Worm (Caenorhabditis elegans) whole organism, L3 larva: ENCODE data around the gene B0218.5.

Experiments
- R02D3.7 ChIP-seq: fragments of 150-350 bp; optimal IDR thresholded peaks from 2 replicates; lab custom pipeline; 2014; ENCODE audit warnings: missing biosample characterization, missing genetic modification characterization
- ZK546.5 ChIP-seq: sonication (generic microtip); optimal IDR thresholded peaks from 2 replicates; lab custom pipeline; 2017; ENCODE audit warnings: missing biosample characterization, missing genetic modification characterization
- aly-2 ChIP-seq: fragments of 150-350 bp; optimal IDR thresholded peaks from 2 replicates; lab custom pipeline; 2014; ENCODE audit warnings: missing biosample characterization, missing genetic modification characterization
- ceh-16 ChIP-seq: sonication (generic microtip); optimal IDR thresholded peaks from 2 replicates; lab custom pipeline; 2017; ENCODE audit warnings: missing biosample characterization, missing genetic modification characterization
- ceh-28 ChIP-seq: fragments of 150-350 bp; optimal IDR thresholded peaks from 2 replicates; lab custom pipeline; 2014; ENCODE audit warnings: missing biosample characterization, missing genetic modification reagents, missing genetic modification characterization
- ceh-82 ChIP-seq: fragments of 150-350 bp; optimal IDR thresholded peaks from 2 replicates; lab custom pipeline; 2014; ENCODE audit warnings: missing biosample characterization, missing genetic modification characterization
- ceh-9 ChIP-seq: sonication (generic microtip); optimal IDR thresholded peaks from 2 replicates; lab custom pipeline; 2018; ENCODE audit warnings: missing biosample characterization, missing genetic modification characterization
- daf-12 ChIP-seq: fragments of 150-350 bp; optimal IDR thresholded peaks from 2 replicates; lab custom pipeline; 2014; ENCODE audit warnings: missing biosample characterization, missing genetic modification reagents, missing genetic modification characterization
- elt-1 ChIP-seq: fragments of 150-350 bp; optimal IDR thresholded peaks from 2 replicates; lab custom pipeline; 2014; ENCODE audit warnings: missing biosample characterization, missing genetic modification characterization
- elt-2 ChIP-seq: sonication (generic microtip); optimal IDR thresholded peaks from 2 replicates; lab custom pipeline; 2016; ENCODE audit warnings: missing genetic modification reagents, mild to moderate bottlenecking, missing genetic modification characterization, missing compliant biosample characterization
- elt-3 ChIP-seq, 3 experiments: fragments of 150-350 bp in 1 of 3; sonication (generic microtip) in 2 of 3; optimal IDR thresholded peaks; 2 replicates in 2 of 3; 4 replicates in 1 of 3; lab custom pipeline; 2014 to 2017; ENCODE audit warnings: missing biosample characterization in 3 of 3, missing genetic modification characterization in 3 of 3
- eor-1 ChIP-seq, 2 experiments: fragments of 150-350 bp; optimal IDR thresholded peaks; 2 replicates each; lab custom pipeline; 2014 to 2018; ENCODE audit warnings: missing biosample characterization in 2 of 2, missing genetic modification characterization in 2 of 2
- fkh-10 ChIP-seq: sonication (generic microtip); optimal IDR thresholded peaks from 2 replicates; lab custom pipeline; 2017; ENCODE audit warnings: missing biosample characterization, missing genetic modification reagents, missing genetic modification characterization
- fkh-2 ChIP-seq: fragments of 150-350 bp; optimal IDR thresholded peaks from 2 replicates; lab custom pipeline; 2014; ENCODE audit warnings: missing biosample characterization, missing genetic modification reagents, missing genetic modification characterization
- fos-1 ChIP-seq: fragments of 150-350 bp; optimal IDR thresholded peaks from 2 replicates; lab custom pipeline; 2014; ENCODE audit warnings: missing biosample characterization, missing genetic modification characterization
- hmg-11 ChIP-seq: sonication (generic microtip); optimal IDR thresholded peaks from 2 replicates; lab custom pipeline; 2016; ENCODE audit warnings: missing genetic modification characterization, missing compliant biosample characterization
- jun-1 ChIP-seq: fragments of 150-350 bp; optimal IDR thresholded peaks from 2 replicates; lab custom pipeline; 2014; ENCODE audit warnings: missing biosample characterization, missing genetic modification reagents, missing genetic modification characterization
- lin-15B ChIP-seq: fragments of 150-350 bp; optimal IDR thresholded peaks from 2 replicates; lab custom pipeline; 2014; ENCODE audit warnings: missing biosample characterization, missing genetic modification characterization
- lin-39 ChIP-seq: fragments of 150-350 bp; optimal IDR thresholded peaks from 2 replicates; lab custom pipeline; 2018; ENCODE audit warnings: missing biosample characterization, missing genetic modification reagents, missing genetic modification characterization
- mml-1 ChIP-seq: fragments of 150-350 bp; sonication (generic microtip); optimal IDR thresholded peaks from 3 replicates; lab custom pipeline; 2014; ENCODE audit warnings: missing biosample characterization, missing genetic modification characterization
- nfya-1 ChIP-seq: sonication (generic microtip); optimal IDR thresholded peaks from 2 replicates; lab custom pipeline; 2017; ENCODE audit warnings: missing genetic modification characterization, mild to moderate bottlenecking, missing compliant biosample characterization, antibody characterized with exemption, moderate library complexity; ENCODE audit not compliant: insufficient read depth
- nhr-11 ChIP-seq: fragments of 150-350 bp; optimal IDR thresholded peaks from 2 replicates; lab custom pipeline; 2014; ENCODE audit warnings: missing biosample characterization, missing genetic modification characterization
- nhr-23 ChIP-seq: fragments of 150-350 bp; optimal IDR thresholded peaks from 2 replicates; lab custom pipeline; 2014; ENCODE audit warnings: missing biosample characterization, missing genetic modification reagents, missing genetic modification characterization
- nhr-237 ChIP-seq: fragments of 150-350 bp; optimal IDR thresholded peaks from 2 replicates; lab custom pipeline; 2014; ENCODE audit warnings: missing biosample characterization, missing genetic modification characterization
- nhr-25 ChIP-seq: sonication (generic microtip); optimal IDR thresholded peaks from 2 replicates; lab custom pipeline; 2017; ENCODE audit warnings: missing biosample characterization, missing genetic modification characterization
- nhr-28 ChIP-seq: fragments of 150-350 bp; optimal IDR thresholded peaks from 2 replicates; lab custom pipeline; 2014; ENCODE audit warnings: missing biosample characterization, missing genetic modification characterization
- nhr-43 ChIP-seq: sonication (generic microtip); optimal IDR thresholded peaks from 2 replicates; lab custom pipeline; 2016; ENCODE audit warnings: mild to moderate bottlenecking, missing genetic modification characterization, missing compliant biosample characterization; ENCODE audit not compliant: poor library complexity, severe bottlenecking
- nhr-67 ChIP-seq: fragments of 150-350 bp; optimal IDR thresholded peaks from 2 replicates; lab custom pipeline; 2014; ENCODE audit warnings: missing biosample characterization, missing genetic modification characterization
- nhr-76 ChIP-seq: fragments of 150-350 bp; sonication (generic microtip); optimal IDR thresholded peaks from 5 replicates; lab custom pipeline; 2014; ENCODE audit warnings: missing biosample characterization, missing genetic modification characterization
- pha-4 ChIP-seq: fragments of 150-350 bp; optimal IDR thresholded peaks from 2 replicates; lab custom pipeline; 2014; ENCODE audit warnings: missing biosample characterization, missing genetic modification reagents, missing genetic modification characterization
- pqm-1 ChIP-seq: fragments of 150-350 bp; optimal IDR thresholded peaks from 2 replicates; lab custom pipeline; 2017; ENCODE audit warnings: missing biosample characterization, missing genetic modification characterization, inconsistent platforms
- sea-2 ChIP-seq: fragments of 150-350 bp; sonication (generic microtip); optimal IDR thresholded peaks from 4 replicates; lab custom pipeline; 2014; ENCODE audit warnings: missing biosample characterization, missing genetic modification reagents, missing genetic modification characterization
- skn-1 ChIP-seq: fragments of 150-350 bp; optimal IDR thresholded peaks from 2 replicates; lab custom pipeline; 2014; ENCODE audit warnings: missing biosample characterization, missing genetic modification characterization
- snpc-4 ChIP-seq: fragments of 150-350 bp; optimal IDR thresholded peaks from 2 replicates; lab custom pipeline; 2014; ENCODE audit warnings: missing biosample characterization, missing genetic modification characterization
- tbx-2 ChIP-seq: sonication (generic microtip); optimal IDR thresholded peaks from 2 replicates; lab custom pipeline; 2016; ENCODE audit warnings: mild to moderate bottlenecking, missing genetic modification characterization, missing compliant biosample characterization
- unc-39 ChIP-seq: sonication (generic microtip); optimal IDR thresholded peaks from 4 replicates; lab custom pipeline; 2017; ENCODE audit warnings: missing biosample characterization, missing genetic modification characterization
- unc-62 ChIP-seq: fragments of 150-350 bp; sonication (generic microtip); optimal IDR thresholded peaks from 4 replicates; lab custom pipeline; 2014; ENCODE audit warnings: missing biosample characterization, missing genetic modification reagents, missing genetic modification characterization
- zag-1 ChIP-seq: fragments of 150-350 bp; optimal IDR thresholded peaks from 2 replicates; lab custom pipeline; 2014; ENCODE audit warnings: missing biosample characterization, missing genetic modification characterization
- ztf-11 ChIP-seq: fragments of 150-350 bp; optimal IDR thresholded peaks from 2 replicates; lab custom pipeline; 2014; ENCODE audit warnings: missing biosample characterization, missing genetic modification characterization
- ztf-4 ChIP-seq: fragments of 150-350 bp; optimal IDR thresholded peaks from 2 replicates; lab custom pipeline; 2014; ENCODE audit warnings: missing biosample characterization, missing genetic modification characterization

Gene B0218.5

DNA sequence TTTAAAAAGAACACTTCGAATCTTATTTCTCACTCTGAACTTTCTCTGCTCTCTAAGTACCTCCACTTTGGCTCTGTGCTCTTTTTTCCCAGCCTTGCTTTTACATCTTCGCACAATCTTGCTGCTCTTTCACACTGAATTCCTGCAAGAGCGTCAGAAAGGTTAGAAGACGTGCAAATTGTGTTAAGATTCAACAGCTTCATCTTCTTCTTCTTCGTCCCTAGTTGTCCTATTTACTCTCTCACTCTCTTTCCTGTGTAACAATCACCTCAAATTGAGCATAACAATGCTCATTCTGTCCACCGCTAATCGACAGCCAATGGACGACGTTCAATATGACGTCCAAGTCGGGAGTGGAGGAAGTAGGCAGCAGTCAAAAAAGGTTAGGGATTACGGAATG is 24.3 kb upstream of the B0218.5 start:
- TF ChIP-seq nhr-67 (tag; lab: Kevin White, UChicago) (no peak), nfya-1 (tag; lab: Kevin White, UChicago) (peak; percentile 27), eor-1 (tag; optimal IDR thresholded peaks at IDR 0.05; lab: Kevin White, UChicago) (no peak), fkh-10 (GFP tag; lab: Kevin White, UChicago) (peak; percentile 80)

DNA sequence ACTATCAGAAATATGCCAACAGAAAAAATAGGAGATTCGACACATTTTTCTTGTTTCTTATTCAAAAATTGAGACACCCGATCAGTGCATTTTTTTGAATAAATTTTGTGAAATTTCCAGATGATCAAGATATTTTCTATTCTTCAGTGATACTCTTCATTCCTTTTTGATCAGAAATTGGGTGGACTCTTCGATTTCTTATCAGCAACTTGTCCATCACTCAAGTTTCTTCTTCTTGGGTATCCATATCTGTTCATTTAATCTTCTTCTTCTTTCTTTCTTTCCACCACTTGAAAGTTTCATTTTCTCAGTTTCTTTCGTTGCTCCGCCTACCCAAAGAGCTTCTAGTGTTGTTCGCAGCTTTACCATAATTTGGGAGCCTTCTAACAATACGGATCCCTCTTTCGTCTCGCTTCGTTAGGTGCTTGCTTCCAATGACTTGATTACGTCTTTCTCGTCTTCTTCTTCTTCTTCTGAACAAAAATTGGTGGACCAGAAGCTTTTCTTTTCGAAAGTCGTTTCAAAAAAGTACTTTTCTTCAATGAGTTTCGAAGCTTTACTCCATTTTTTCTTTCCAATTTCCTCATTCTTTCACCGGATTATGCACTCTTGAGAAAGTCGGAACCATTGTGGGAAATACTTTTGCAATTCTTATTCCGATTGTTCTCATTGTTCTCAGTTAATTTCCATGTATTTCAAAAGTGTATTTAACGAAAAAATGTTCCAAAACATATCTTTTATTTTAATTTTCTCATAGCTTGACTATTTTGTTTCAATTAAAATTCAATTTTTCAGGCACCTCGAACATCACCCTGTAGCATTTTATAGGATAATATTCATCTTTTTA is 18.8 kb upstream of the B0218.5 start, which contains the start of gene pct-1:
TSS of gene pct-1 (plus strand) at position 797 of the 847 bp plus-strand sequence.
- TF ChIP-seq lin-15B (tag; lab: Kevin White, UChicago) = no peak
- TF ChIP-seq elt-1 (tag; lab: Kevin White, UChicago) = peak; percentile 82
- no peak for TF ChIP-seq ceh-16 (tag; lab: Kevin White, UChicago)
- TF ChIP-seq pha-4 = no peak
- no peak for TF ChIP-seq hmg-11 (tag; lab: Kevin White, UChicago)
- TF ChIP-seq nhr-43 (tag; lab: Kevin White, UChicago) = no peak
- no peak for TF ChIP-seq nhr-11
- TF ChIP-seq aly-2 (tag; lab: Kevin White, UChicago) = no peak
- TF ChIP-seq, all 47 proteins: peak for 1

DNA sequence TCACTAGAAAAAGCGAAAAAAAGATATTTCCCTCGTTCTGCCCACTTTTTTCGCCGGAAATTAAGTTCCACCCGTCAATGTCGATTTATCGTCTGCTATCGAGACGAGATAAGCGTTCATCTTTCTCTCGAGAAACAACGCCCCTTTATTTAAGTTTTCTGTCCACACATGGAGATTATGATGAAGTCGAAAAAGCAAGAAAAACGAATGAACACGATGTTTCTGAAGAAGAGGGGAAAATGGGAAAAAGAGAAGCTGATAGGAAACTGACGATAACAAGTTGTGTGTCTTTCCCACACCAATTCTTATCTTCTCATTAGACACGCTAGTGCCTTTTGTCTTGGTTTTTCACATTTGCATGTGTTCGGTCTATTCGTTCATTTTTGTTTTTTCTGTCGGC is 17.7 kb upstream of the B0218.5 start:
- TF ChIP-seq mml-1 (tag; lab: Kevin White, UChicago) (no peak), pqm-1 (tag; lab: Kevin White, UChicago) (peak; percentile 41), elt-2 (tag; lab: Kevin White, UChicago) (peak; percentile 80)

DNA sequence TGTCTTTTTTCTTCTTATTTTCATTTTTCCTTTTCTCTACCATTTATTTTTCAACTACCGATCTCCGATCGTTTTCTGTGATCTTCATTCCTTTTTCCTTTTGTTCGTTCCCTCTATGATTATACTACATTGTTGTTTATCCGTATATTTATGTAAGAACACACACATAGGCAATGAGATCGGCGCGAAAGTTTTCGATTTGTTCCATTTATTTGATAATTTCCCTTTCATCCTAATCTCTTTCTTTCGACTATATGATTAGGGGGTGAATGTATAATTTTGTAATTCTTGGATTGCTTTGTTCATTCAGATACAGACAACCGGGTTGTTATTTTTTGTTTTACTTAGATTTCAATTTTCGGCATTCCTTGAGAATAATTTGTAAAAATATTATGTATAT is 16.5 kb upstream of the B0218.5 start:
- no peak for TF ChIP-seq nhr-28
- no peak for TF ChIP-seq fos-1
- TF ChIP-seq tbx-2 = no peak
- TF ChIP-seq ZK546.5 (tag; lab: Kevin White, UChicago) = no peak
- no peak for TF ChIP-seq ceh-9 (tag; lab: Kevin White, UChicago)
- no peak for TF ChIP-seq pha-4
- no peak for TF ChIP-seq unc-39 (tag; lab: Kevin White, UChicago)
- no peak for TF ChIP-seq nhr-76 (tag; lab: Kevin White, UChicago)
- no peak for TF ChIP-seq nhr-23 (tag; lab: Kevin White, UChicago)
- TF ChIP-seq nhr-237 (tag; lab: Kevin White, UChicago) = no peak
- no peak for TF ChIP-seq sea-2 (GFP tag; lab: Kevin White, UChicago)
- TF ChIP-seq eor-1 (tag; optimal IDR thresholded peaks at IDR 0.05; lab: Kevin White, UChicago) = no peak
- TF ChIP-seq zag-1 (tag; lab: Kevin White, UChicago) = no peak
- no peak for TF ChIP-seq ceh-82 (tag; lab: Kevin White, UChicago)
- no peak for TF ChIP-seq aly-2 (tag; lab: Kevin White, UChicago)
- TF ChIP-seq, all 47 proteins: peak for 0

DNA sequence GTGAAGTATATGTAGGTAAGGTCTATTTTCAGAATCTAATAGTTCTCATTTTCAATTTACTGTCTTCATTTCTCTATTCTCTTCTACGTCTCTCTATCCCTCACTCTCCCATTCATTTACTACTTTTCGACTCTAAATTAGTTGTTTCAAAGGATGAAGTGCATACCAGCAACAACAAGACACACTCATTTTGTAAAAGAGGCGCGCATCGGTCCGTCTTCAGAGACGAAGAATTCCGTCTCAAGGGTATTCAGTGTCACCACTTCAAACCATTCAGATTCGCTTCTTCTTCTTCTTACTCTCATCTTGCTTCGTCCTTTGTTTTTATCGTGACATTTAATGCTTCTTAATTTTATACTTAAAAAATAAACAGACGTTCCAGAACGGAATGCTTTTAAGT is 14.3 kb upstream of the B0218.5 start:
- no peak for TF ChIP-seq snpc-4 (tag; lab: Kevin White, UChicago)
- peak; percentile 21 for TF ChIP-seq nhr-25 (tag; lab: Kevin White, UChicago)

DNA sequence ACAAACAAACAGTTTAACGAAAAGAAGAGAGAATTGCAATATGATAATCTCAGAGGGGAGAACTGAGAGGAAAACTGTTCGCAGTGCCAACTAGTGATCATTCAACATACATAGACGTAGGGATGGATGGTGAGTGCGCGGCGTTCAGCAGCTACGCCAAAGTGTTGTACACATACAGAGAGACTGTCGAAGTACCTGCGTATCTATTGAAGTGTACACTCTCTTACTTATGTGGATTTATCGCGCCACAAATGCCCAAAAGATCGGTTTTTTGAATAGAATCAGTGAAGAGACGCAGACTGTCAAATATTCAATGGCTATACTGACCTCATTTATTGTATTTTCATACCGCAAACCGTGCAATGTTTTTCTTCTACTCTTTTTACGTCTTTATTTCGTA is 13.2 kb upstream of the B0218.5 start:
- no peak for TF ChIP-seq lin-39 (tag; lab: Kevin White, UChicago)
- TF ChIP-seq unc-62 (GFP tag; lab: Kevin White, UChicago) = no peak
- no peak for TF ChIP-seq jun-1 (tag; lab: Kevin White, UChicago)
- TF ChIP-seq hmg-11 (tag; lab: Kevin White, UChicago) = no peak
- no peak for TF ChIP-seq ztf-4 (tag; lab: Kevin White, UChicago)
- TF ChIP-seq ceh-28 (tag; lab: Kevin White, UChicago) = peak; percentile 62
- no peak for TF ChIP-seq elt-3 (tag; optimal IDR thresholded peaks at IDR 0.05; lab: Kevin White, UChicago)
- no peak for TF ChIP-seq ZK546.5 (tag; lab: Kevin White, UChicago)
- no peak for TF ChIP-seq elt-1 (tag; lab: Kevin White, UChicago)
- TF ChIP-seq nhr-25 (tag; lab: Kevin White, UChicago) = peak; percentile 79
- TF ChIP-seq fkh-2 (tag; lab: Kevin White, UChicago) = no peak
- TF ChIP-seq ztf-11 (tag; lab: Kevin White, UChicago) = no peak
- no peak for TF ChIP-seq nhr-67 (tag; lab: Kevin White, UChicago)
- TF ChIP-seq mml-1 (tag; lab: Kevin White, UChicago) = no peak
- no peak for TF ChIP-seq snpc-4 (tag; lab: Kevin White, UChicago)
- no peak for TF ChIP-seq nfya-1 (tag; lab: Kevin White, UChicago)
- TF ChIP-seq skn-1 (tag; lab: Kevin White, UChicago) = no peak
- TF ChIP-seq pha-4 = peak; percentile 89
- no peak for TF ChIP-seq R02D3.7 (tag; lab: Kevin White, UChicago)
- TF ChIP-seq nhr-23 (tag; lab: Kevin White, UChicago) = peak; percentile 90
- TF ChIP-seq nhr-28 = no peak
- no peak for TF ChIP-seq daf-12 (tag; lab: Kevin White, UChicago)
- TF ChIP-seq nhr-43 (tag; lab: Kevin White, UChicago) = no peak
- TF ChIP-seq nhr-237 (tag; lab: Kevin White, UChicago) = no peak
- TF ChIP-seq, all 47 proteins: peak for 4
